Worm (Caenorhabditis elegans) whole organism, L2 larva: Measurements from ENCODE around the gene col-169.

ENCODE experiments used
- Y55F3AM.14 ChIP-seq: fragments of 200-800 bp; sonication (Bioruptor generic); optimal IDR thresholded peaks from 2 replicates; lab custom pipeline; 2018; ENCODE audit warnings: mild to moderate bottlenecking, missing genetic modification characterization, missing compliant biosample characterization
- ZK546.5 ChIP-seq: sonication (generic microtip); optimal IDR thresholded peaks from 2 replicates; lab custom pipeline; 2017; ENCODE audit warnings: missing biosample characterization, missing genetic modification characterization
- alr-1 ChIP-seq: fragments of 150-350 bp; optimal IDR thresholded peaks from 2 replicates; lab custom pipeline; 2014; ENCODE audit warnings: missing biosample characterization, missing genetic modification characterization
- aly-2 ChIP-seq: fragments of 150-350 bp; optimal IDR thresholded peaks from 2 replicates; lab custom pipeline; 2014; ENCODE audit warnings: missing biosample characterization, missing genetic modification characterization
- ama-1 ChIP-seq: fragments of 150-350 bp; optimal IDR thresholded peaks from 2 replicates; lab custom pipeline; 2018; ENCODE audit warnings: inconsistent platforms
- blmp-1 ChIP-seq: sonication (generic microtip); optimal IDR thresholded peaks from 2 replicates; lab custom pipeline; 2017; ENCODE audit warnings: missing genetic modification characterization, mild to moderate bottlenecking, missing compliant biosample characterization, antibody characterized with exemption, moderate library complexity; ENCODE audit not compliant: insufficient read depth
- ceh-16 ChIP-seq: fragments of 150-350 bp; optimal IDR thresholded peaks from 2 replicates; lab custom pipeline; 2014; ENCODE audit warnings: missing biosample characterization, missing genetic modification characterization
- crh-2 ChIP-seq: sonication (generic microtip); optimal IDR thresholded peaks from 2 replicates; lab custom pipeline; 2017; ENCODE audit warnings: missing biosample characterization, missing genetic modification characterization
- dmd-4 ChIP-seq: sonication (generic microtip); optimal IDR thresholded peaks from 2 replicates; lab custom pipeline; 2017; ENCODE audit warnings: missing biosample characterization, missing genetic modification characterization
- egl-27 ChIP-seq: sonication (generic microtip); optimal IDR thresholded peaks from 3 replicates; lab custom pipeline; 2017; ENCODE audit warnings: missing biosample characterization, missing genetic modification reagents, missing genetic modification characterization
- elt-1 ChIP-seq: fragments of 150-350 bp; optimal IDR thresholded peaks from 2 replicates; lab custom pipeline; 2014; ENCODE audit warnings: missing biosample characterization, missing genetic modification characterization
- elt-3 ChIP-seq: sonication (generic microtip); optimal IDR thresholded peaks from 2 replicates; lab custom pipeline; 2017; ENCODE audit warnings: missing biosample characterization, missing genetic modification characterization
- fos-1 ChIP-seq: fragments of 150-350 bp; optimal IDR thresholded peaks from 2 replicates; lab custom pipeline; 2014; ENCODE audit warnings: missing biosample characterization, missing genetic modification characterization
- gmeb-1 ChIP-seq: fragments of 150-350 bp; optimal IDR thresholded peaks from 2 replicates; lab custom pipeline; 2014; ENCODE audit warnings: missing biosample characterization, missing genetic modification characterization
- lin-13 ChIP-seq: fragments of 150-350 bp; optimal IDR thresholded peaks from 2 replicates; lab custom pipeline; 2014; ENCODE audit warnings: missing biosample characterization, missing genetic modification reagents, missing genetic modification characterization
- lin-39 ChIP-seq: fragments of 150-350 bp; optimal IDR thresholded peaks from 2 replicates; lab custom pipeline; 2014; ENCODE audit warnings: missing biosample characterization, missing genetic modification reagents, missing genetic modification characterization
- lsy-2 ChIP-seq, 2 experiments: fragments of 150-350 bp in 1 of 2; sonication (generic microtip) in 1 of 2; optimal IDR thresholded peaks; 2 replicates each; lab custom pipeline; 2014 to 2017; ENCODE audit warnings: missing biosample characterization in 2 of 2, missing genetic modification characterization in 2 of 2
- mab-5 ChIP-seq: fragments of 150-350 bp; optimal IDR thresholded peaks from 2 replicates; lab custom pipeline; 2014; ENCODE audit warnings: missing biosample characterization, missing genetic modification characterization
- mdl-1 ChIP-seq, 2 experiments: fragments of 150-350 bp in 1 of 2; sonication (generic microtip) in 1 of 2; optimal IDR thresholded peaks; 2 replicates each; lab custom pipeline; 2017; ENCODE audit warnings: missing biosample characterization in 2 of 2, missing genetic modification characterization in 2 of 2
- nhr-10 ChIP-seq: sonication (generic microtip); optimal IDR thresholded peaks from 2 replicates; lab custom pipeline; 2017; ENCODE audit warnings: missing biosample characterization, missing genetic modification characterization
- nhr-12 ChIP-seq: fragments of 150-350 bp; optimal IDR thresholded peaks from 2 replicates; lab custom pipeline; 2014; ENCODE audit warnings: missing biosample characterization, missing genetic modification characterization
- nhr-129 ChIP-seq: fragments of 150-350 bp; optimal IDR thresholded peaks from 2 replicates; lab custom pipeline; 2014; ENCODE audit warnings: missing biosample characterization, missing genetic modification characterization
- nhr-21 ChIP-seq: fragments of 150-350 bp; optimal IDR thresholded peaks from 2 replicates; lab custom pipeline; 2014; ENCODE audit warnings: missing biosample characterization, missing genetic modification characterization
- nhr-23 ChIP-seq: fragments of 150-350 bp; optimal IDR thresholded peaks from 2 replicates; lab custom pipeline; 2014; ENCODE audit warnings: missing biosample characterization, missing genetic modification reagents, missing genetic modification characterization
- nhr-237 ChIP-seq: fragments of 150-350 bp; optimal IDR thresholded peaks from 2 replicates; lab custom pipeline; 2014; ENCODE audit warnings: missing biosample characterization, missing genetic modification characterization
- nhr-25 ChIP-seq: fragments of 150-350 bp; sonication (generic microtip); optimal IDR thresholded peaks from 3 replicates; lab custom pipeline; 2014; ENCODE audit warnings: missing biosample characterization, missing genetic modification characterization
- nhr-6 ChIP-seq: fragments of 150-350 bp; optimal IDR thresholded peaks from 2 replicates; lab custom pipeline; 2014; ENCODE audit warnings: missing biosample characterization, missing genetic modification characterization
- peb-1 ChIP-seq: fragments of 150-350 bp; optimal IDR thresholded peaks from 2 replicates; lab custom pipeline; 2014; ENCODE audit warnings: missing biosample characterization, missing genetic modification characterization
- sem-4 ChIP-seq: fragments of 150-350 bp; optimal IDR thresholded peaks from 2 replicates; lab custom pipeline; 2014; ENCODE audit warnings: missing biosample characterization, missing genetic modification reagents, missing genetic modification characterization
- skn-1 ChIP-seq: sonication (generic microtip); optimal IDR thresholded peaks from 2 replicates; lab custom pipeline; 2017; ENCODE audit warnings: missing biosample characterization, missing genetic modification characterization
- sma-3 ChIP-seq: sonication (generic microtip); optimal IDR thresholded peaks from 2 replicates; lab custom pipeline; 2016; ENCODE audit warnings: missing genetic modification reagents, missing genetic modification characterization, missing compliant biosample characterization
- sma-9 ChIP-seq, 2 experiments: fragments of 150-350 bp in 1 of 2; sonication (generic microtip) in 1 of 2; optimal IDR thresholded peaks; 2 replicates each; lab custom pipeline; 2014 to 2016; ENCODE audit warnings: missing genetic modification characterization in 2 of 2, mild to moderate bottlenecking in 1 of 2, missing biosample characterization in 1 of 2, missing compliant biosample characterization in 1 of 2, missing genetic modification reagents in 1 of 2, moderate library complexity in 1 of 2
- unc-39 ChIP-seq: fragments of 150-350 bp; optimal IDR thresholded peaks from 2 replicates; lab custom pipeline; 2014; ENCODE audit warnings: missing biosample characterization, missing genetic modification characterization
- unc-62 ChIP-seq: fragments of 150-350 bp; optimal IDR thresholded peaks from 2 replicates; lab custom pipeline; 2014; ENCODE audit warnings: missing biosample characterization, missing genetic modification reagents, missing genetic modification characterization
- zag-1 ChIP-seq: fragments of 150-350 bp; optimal IDR thresholded peaks from 2 replicates; lab custom pipeline; 2014; ENCODE audit warnings: missing biosample characterization, missing genetic modification characterization
- ztf-1 ChIP-seq: fragments of 200-800 bp; sonication (Bioruptor generic); conservative IDR thresholded peaks from 2 replicates; pipeline ENCODE4 v1.3.6; 2022; ENCODE audit warnings: missing genetic modification characterization, missing compliant biosample characterization
- ztf-11 ChIP-seq: sonication (generic microtip); optimal IDR thresholded peaks from 2 replicates; lab custom pipeline; 2017; ENCODE audit warnings: missing biosample characterization, missing genetic modification characterization
- ztf-4 ChIP-seq: fragments of 150-350 bp; optimal IDR thresholded peaks from 2 replicates; lab custom pipeline; 2014; ENCODE audit warnings: missing biosample characterization, missing genetic modification characterization

The col-169 gene

DNA sequence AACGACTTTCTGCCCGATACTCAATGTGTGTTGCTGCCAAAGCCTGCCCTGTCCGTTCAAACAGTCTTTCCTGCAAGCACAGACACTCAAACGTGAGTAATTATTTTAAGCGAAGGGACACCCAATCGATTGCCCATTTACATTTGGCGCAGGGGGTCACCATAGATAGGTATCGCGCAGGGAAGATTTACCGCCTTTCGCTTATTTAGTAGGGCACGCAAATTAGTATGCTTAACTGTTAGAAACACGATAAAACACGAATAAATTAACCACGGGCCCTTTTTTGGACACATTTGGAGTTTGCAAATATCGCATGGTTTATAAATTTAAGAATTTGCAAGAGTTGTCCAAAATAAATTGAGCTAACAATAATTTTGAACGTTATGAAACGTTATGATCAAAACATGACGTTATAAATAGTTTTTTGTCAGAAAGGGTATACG lies 32.5 kb upstream of the col-169 start (continued):
- TF ChIP-seq peb-1 (tag; lab: Kevin White, UChicago), result peak; percentile 50
- peak; percentile 86 for TF ChIP-seq skn-1 (tag; lab: Kevin White, UChicago)
- TF ChIP-seq gmeb-1 (tag; lab: Kevin White, UChicago), result peak; percentile 96
- peak; percentile 94 to 96 for TF ChIP-seq mdl-1 (tag; optimal IDR thresholded peaks at IDR 0.05; lab: Kevin White, UChicago)
- TF ChIP-seq elt-3 (tag; lab: Kevin White, UChicago), result peak; percentile 95
- peak; percentile 81 for TF ChIP-seq dmd-4 (tag; lab: Kevin White, UChicago)
- no peak for TF ChIP-seq nhr-23 (tag; lab: Kevin White, UChicago)

DNA sequence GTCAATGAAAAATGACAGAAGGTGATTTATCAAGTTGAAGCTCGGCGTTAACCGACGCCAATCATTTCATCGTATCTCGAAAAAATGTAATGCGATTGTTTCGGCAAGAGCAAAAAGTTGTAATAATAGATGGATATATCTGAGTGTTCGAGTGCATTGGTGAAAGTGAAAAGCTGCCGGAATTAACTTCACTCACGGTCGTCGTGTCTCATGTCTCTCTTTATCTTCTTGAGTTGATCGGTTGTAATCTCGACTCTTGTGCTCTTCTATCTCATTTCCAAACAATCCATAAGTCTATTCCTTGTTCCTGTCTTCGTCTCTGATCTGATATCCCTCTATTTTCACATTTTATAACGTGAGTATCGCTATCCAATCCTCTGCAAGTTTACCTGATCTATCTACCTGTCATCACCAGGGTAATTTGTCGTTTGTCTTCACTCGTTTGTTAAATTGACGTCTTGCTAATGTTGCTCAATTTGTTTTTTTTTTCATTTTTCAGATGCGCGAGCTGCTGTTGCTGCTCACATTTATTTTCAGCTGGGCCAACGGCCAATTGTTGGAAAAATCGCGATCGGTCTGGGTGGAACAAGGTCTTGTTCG lies 29.2 kb upstream of the col-169 start, which contains the start of gene cest-16:
cest-16 (plus strand) TSS at position 302 of the 600 bp plus-strand sequence.
- TF ChIP-seq nhr-129 (tag; lab: Kevin White, UChicago) (peak; percentile 25), sma-9 (GFP tag; optimal IDR thresholded peaks at IDR 0.05; lab: Kevin White, UChicago) (no peak), sma-9 (tag; optimal IDR thresholded peaks at IDR 0.05; lab: Kevin White, UChicago) (no peak)

DNA sequence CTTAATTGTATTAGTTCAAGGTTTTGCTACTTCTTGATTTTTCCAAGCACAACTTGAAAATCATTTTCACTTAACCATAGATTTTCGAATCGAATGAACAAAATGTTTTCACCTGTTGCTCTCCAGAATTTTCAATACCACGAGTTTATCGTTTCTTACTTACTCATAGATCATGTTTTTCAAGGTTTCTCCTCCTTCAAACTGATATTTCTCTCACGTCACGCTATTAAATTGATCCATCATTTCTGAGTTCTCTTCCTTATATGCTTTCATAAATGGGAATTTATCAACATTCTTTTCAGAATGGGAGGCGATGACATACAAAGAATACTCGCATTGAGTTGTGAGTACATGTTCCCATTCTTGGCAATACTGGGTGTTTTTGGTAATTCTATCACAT lies 17.6 kb upstream of the col-169 start, which contains the start of gene npr-38:
npr-38 (plus strand) TSS at position 301 of the 400 bp plus-strand sequence.
- TF ChIP-seq nhr-10 (tag; lab: Kevin White, UChicago) (no peak), blmp-1 (no peak), aly-2 (tag; lab: Kevin White, UChicago) (no peak), lin-39 (tag; lab: Kevin White, UChicago) (no peak), lsy-2 (tag; optimal IDR thresholded peaks at IDR 0.05; lab: Kevin White, UChicago) (no peak), fos-1 (tag; lab: Kevin White, UChicago) (no peak), nhr-129 (tag; lab: Kevin White, UChicago) (no peak), elt-1 (tag; lab: Kevin White, UChicago) (no peak), sma-3 (GFP tag; lab: Kevin White, UChicago) (no peak), nhr-6 (tag; lab: Kevin White, UChicago) (no peak), ceh-16 (tag; lab: Kevin White, UChicago) (no peak), unc-62 (GFP tag; lab: Kevin White, UChicago) (no peak), ztf-4 (tag; lab: Kevin White, UChicago) (no peak)

DNA sequence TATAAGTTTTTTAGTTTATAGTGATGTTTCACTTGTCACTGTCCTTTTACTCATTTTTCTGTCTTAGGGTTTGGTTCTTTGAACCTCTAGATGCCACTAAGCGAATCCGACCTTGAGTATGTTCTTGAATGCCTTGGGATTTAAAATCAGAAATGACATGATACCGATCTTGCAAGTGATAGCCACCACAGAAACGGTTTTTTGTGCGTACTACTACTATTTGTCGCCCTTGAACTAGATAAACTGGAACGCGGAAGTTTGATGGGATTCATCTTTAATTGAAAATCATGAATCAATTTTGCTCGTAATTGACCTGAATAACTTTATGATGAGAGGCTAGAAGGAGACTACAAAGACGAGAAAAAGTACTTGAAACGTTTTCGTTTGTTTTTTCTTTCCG lies 10.2 kb upstream of the col-169 start:
- TF ChIP-seq fos-1 (tag; lab: Kevin White, UChicago) (peak; percentile 28), ZK546.5 (tag; lab: Kevin White, UChicago) (no peak), sma-3 (GFP tag; lab: Kevin White, UChicago) (peak; percentile 21), lin-13 (GFP tag; lab: Kevin White, UChicago) (no peak), egl-27 (peak; percentile 43), nhr-10 (tag; lab: Kevin White, UChicago) (no peak), ceh-16 (tag; lab: Kevin White, UChicago) (peak; percentile 28), unc-62 (GFP tag; lab: Kevin White, UChicago) (no peak), nhr-21 (tag; lab: Kevin White, UChicago) (no peak), sma-9 (GFP tag; optimal IDR thresholded peaks at IDR 0.05; lab: Kevin White, UChicago) (peak; percentile 81), sma-9 (tag; optimal IDR thresholded peaks at IDR 0.05; lab: Kevin White, UChicago) (no peak), ztf-1 (GFP tag; lab: Robert Waterston, UW) (no peak)

DNA sequence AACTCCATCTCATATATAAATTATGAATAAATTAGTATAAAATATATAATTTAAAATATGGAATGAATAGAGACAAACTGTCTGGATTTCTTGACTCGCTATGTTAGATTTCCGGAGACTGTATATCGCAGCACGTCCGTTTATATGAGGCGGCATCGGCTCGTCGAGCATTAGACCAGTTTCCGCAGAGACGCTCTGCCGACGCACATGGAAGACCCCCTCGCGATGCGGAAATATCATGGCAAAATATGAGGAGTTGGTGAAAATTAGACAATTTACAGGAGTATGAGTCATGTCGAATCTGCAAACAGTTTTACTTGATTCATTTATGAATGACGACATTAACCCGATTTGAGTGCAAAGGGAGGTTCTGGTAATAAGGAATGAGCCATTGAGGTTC lies 9.4 kb upstream of the col-169 start, which contains the start of gene chtb-3:
chtb-3 (minus strand) TSS at position 101 of the 400 bp plus-strand sequence.
- TF ChIP-seq mdl-1 (tag; optimal IDR thresholded peaks at IDR 0.05; lab: Kevin White, UChicago) (no peak), crh-2 (tag; lab: Kevin White, UChicago) (no peak), unc-39 (tag; lab: Kevin White, UChicago) (no peak)
- TF ChIP-seq, all 48 proteins: peak for 0

DNA sequence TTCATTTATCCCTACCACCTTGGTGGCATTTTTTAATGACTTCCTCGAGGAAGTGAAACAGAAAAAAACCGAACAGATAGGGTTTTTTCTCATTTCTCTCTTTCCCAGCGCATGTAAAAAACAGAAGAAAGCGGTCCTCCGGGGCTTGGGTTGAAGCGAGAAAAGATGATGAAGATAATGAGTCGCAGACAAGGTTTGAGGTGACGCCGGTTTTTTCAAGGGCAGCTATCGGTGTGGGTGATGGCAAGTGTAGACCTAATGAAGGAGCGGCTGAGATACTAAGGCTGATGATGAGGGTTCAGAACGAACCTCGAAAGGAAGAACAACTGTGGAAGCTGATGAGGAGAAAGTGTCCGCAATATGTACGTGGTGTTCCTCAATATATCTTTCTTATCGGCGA lies 8.1 kb upstream of the col-169 start:
- TF ChIP-seq lsy-2 (tag; optimal IDR thresholded peaks at IDR 0.05; lab: Kevin White, UChicago) (no peak), nhr-25 (peak; percentile 81), peb-1 (tag; lab: Kevin White, UChicago) (no peak), sma-9 (GFP tag; optimal IDR thresholded peaks at IDR 0.05; lab: Kevin White, UChicago) (peak; percentile 9), sma-9 (tag; optimal IDR thresholded peaks at IDR 0.05; lab: Kevin White, UChicago) (no peak), nhr-237 (tag; lab: Kevin White, UChicago) (no peak), egl-27 (peak; percentile 58), ztf-11 (tag; lab: Kevin White, UChicago) (no peak), blmp-1 (peak; percentile 69), nhr-12 (tag; lab: Kevin White, UChicago) (no peak), nhr-6 (tag; lab: Kevin White, UChicago) (no peak), unc-39 (tag; lab: Kevin White, UChicago) (no peak), aly-2 (tag; lab: Kevin White, UChicago) (no peak), mab-5 (no peak), ama-1 (no peak), sem-4 (tag; lab: Kevin White, UChicago) (no peak), zag-1 (no peak), nhr-129 (tag; lab: Kevin White, UChicago) (no peak), nhr-21 (tag; lab: Kevin White, UChicago) (peak; percentile 13), mdl-1 (tag; optimal IDR thresholded peaks at IDR 0.05; lab: Kevin White, UChicago) (no peak), alr-1 (tag; lab: Kevin White, UChicago) (no peak), ztf-1 (GFP tag; lab: Robert Waterston, UW) (no peak), Y55F3AM.14 (no peak)
